Worm (Caenorhabditis elegans) whole organism, young adult: ENCODE results near the gene ceh-21.

ENCODE experiments used
- B0019.2 ChIP-seq: fragments of 200-800 bp; sonication (Bioruptor generic); conservative IDR thresholded peaks from 2 replicates; pipeline ENCODE4 v1.3.6; 2022; ENCODE audit warnings: missing genetic modification reagents, missing genetic modification characterization, missing compliant biosample characterization
- B0035.1 ChIP-seq: sonication (generic microtip); optimal IDR thresholded peaks from 2 replicates; lab custom pipeline; 2016; ENCODE audit warnings: missing genetic modification characterization, mild to moderate bottlenecking, missing compliant biosample characterization, missing genotype, missing genetic modification reagents
- B0336.3 ChIP-seq: fragments of 200-800 bp; sonication (Bioruptor generic); IDR thresholded peaks from 2 replicates; pipeline ENCODE4 v1.3.6; 2022; ENCODE audit warnings: missing genetic modification characterization, missing compliant biosample characterization
- F22D6.2 ChIP-seq: sonication (generic microtip); optimal IDR thresholded peaks from 2 replicates; lab custom pipeline; 2016; ENCODE audit warnings: mild to moderate bottlenecking, missing genetic modification characterization, missing compliant biosample characterization
- F23B12.7 ChIP-seq: sonication (generic microtip); optimal IDR thresholded peaks from 2 replicates; lab custom pipeline; 2017; ENCODE audit warnings: missing genetic modification characterization, mild to moderate bottlenecking, missing compliant biosample characterization, antibody characterized with exemption, moderate library complexity; ENCODE audit not compliant: insufficient read depth
- F55B11.4 ChIP-seq: sonication (generic microtip); optimal IDR thresholded peaks from 2 replicates; lab custom pipeline; 2016; ENCODE audit warnings: missing compliant biosample characterization, missing genetic modification characterization, borderline replicate concordance; ENCODE audit not compliant: insufficient read depth
- T07F8.4 ChIP-seq: sonication (generic microtip); optimal IDR thresholded peaks from 2 replicates; lab custom pipeline; 2016; ENCODE audit warnings: mild to moderate bottlenecking, missing genetic modification characterization, moderate library complexity, missing compliant biosample characterization
- Y53G8AR.9 ChIP-seq: fragments of 200-800 bp; sonication (Bioruptor generic); conservative IDR thresholded peaks from 2 replicates; pipeline ENCODE4 v1.3.6; 2022; ENCODE audit warnings: missing genetic modification reagents, missing genetic modification characterization, missing compliant biosample characterization
- akir-1 ChIP-seq: fragments of 200-800 bp; sonication (Bioruptor generic); optimal IDR thresholded peaks from 2 replicates; lab custom pipeline; 2018; ENCODE audit warnings: mild to moderate bottlenecking, missing genetic modification characterization, moderate library complexity, missing compliant biosample characterization
- aptf-3 ChIP-seq: fragments of 200-800 bp; sonication (Bioruptor generic); IDR thresholded peaks from 2 replicates; pipeline ENCODE4 v1.3.6; 2022; ENCODE audit warnings: missing genetic modification characterization, missing compliant biosample characterization
- athp-1 ChIP-seq: sonication (generic microtip); optimal IDR thresholded peaks from 2 replicates; lab custom pipeline; 2017; ENCODE audit warnings: mild to moderate bottlenecking, missing genetic modification characterization, missing compliant biosample characterization
- attf-5 ChIP-seq: fragments of 200-800 bp; sonication (Bioruptor generic); optimal IDR thresholded peaks from 2 replicates; lab custom pipeline; 2018; ENCODE audit warnings: mild to moderate bottlenecking, missing genetic modification characterization, missing compliant biosample characterization
- bed-1 ChIP-seq: fragments of 200-800 bp; sonication (Bioruptor generic); IDR thresholded peaks from 2 replicates; pipeline ENCODE4 v1.3.6; 2022; ENCODE audit warnings: missing genetic modification reagents, missing genetic modification characterization, missing compliant biosample characterization
- cebp-1 ChIP-seq, 2 experiments: fragments of 200-800 bp in 1 of 2; sonication (Bioruptor generic) in 1 of 2; sonication (generic microtip) in 1 of 2; IDR thresholded peaks in 1 of 2; optimal IDR thresholded peaks in 1 of 2; 2 replicates each; pipeline versions ENCODE4 v1.3.6 to Lab custom; 2017 to 2022; ENCODE audit warnings: missing compliant biosample characterization in 2 of 2, missing genetic modification characterization in 2 of 2, mild to moderate bottlenecking in 1 of 2, missing genetic modification reagents in 1 of 2, moderate library complexity in 1 of 2
- cebp-2 ChIP-seq: fragments of 200-800 bp; sonication (Bioruptor generic); IDR thresholded peaks from 2 replicates; pipeline ENCODE4 v1.3.6; 2022; ENCODE audit warnings: missing genetic modification characterization, missing compliant biosample characterization
- ceh-27 ChIP-seq: fragments of 200-800 bp; sonication (Bioruptor generic); optimal IDR thresholded peaks from 2 replicates; lab custom pipeline; 2018; ENCODE audit warnings: mild to moderate bottlenecking, missing genetic modification characterization, moderate library complexity, missing compliant biosample characterization
- ceh-79 ChIP-seq: sonication (generic microtip); optimal IDR thresholded peaks from 2 replicates; lab custom pipeline; 2017; ENCODE audit warnings: mild to moderate bottlenecking, missing genetic modification characterization, missing compliant biosample characterization
- efl-1 ChIP-seq: fragments of 150-350 bp; optimal IDR thresholded peaks from 2 replicates; lab custom pipeline; 2014; ENCODE audit warnings: missing biosample characterization, missing genetic modification reagents, missing genetic modification characterization
- egl-44 ChIP-seq: fragments of 200-800 bp; sonication (Bioruptor generic); IDR thresholded peaks from 2 replicates; pipeline ENCODE4 v1.3.6; 2022; ENCODE audit warnings: missing genetic modification reagents, missing genetic modification characterization, missing compliant biosample characterization
- egrh-3 ChIP-seq: fragments of 200-800 bp; sonication (Bioruptor generic); IDR thresholded peaks from 2 replicates; pipeline ENCODE4 v1.3.6; 2022; ENCODE audit warnings: missing genetic modification reagents, missing genetic modification characterization, missing compliant biosample characterization
- hmg-20 ChIP-seq: fragments of 200-800 bp; sonication (Bioruptor generic); IDR thresholded peaks from 2 replicates; pipeline ENCODE4 v1.3.6; 2022; ENCODE audit warnings: missing genetic modification reagents, missing genetic modification characterization, missing compliant biosample characterization
- lin-26 ChIP-seq: fragments of 200-800 bp; sonication (Bioruptor generic); IDR thresholded peaks from 2 replicates; pipeline ENCODE4 v1.3.6; 2022; ENCODE audit warnings: missing genetic modification reagents, missing genetic modification characterization, missing compliant biosample characterization
- lin-40 ChIP-seq: sonication (generic microtip); optimal IDR thresholded peaks from 2 replicates; lab custom pipeline; 2016; ENCODE audit warnings: missing genetic modification characterization, mild to moderate bottlenecking, missing compliant biosample characterization, missing genotype, missing genetic modification reagents
- madf-10 ChIP-seq: sonication (generic microtip); optimal IDR thresholded peaks from 2 replicates; lab custom pipeline; 2016; ENCODE audit warnings: mild to moderate bottlenecking, missing genetic modification characterization, missing compliant biosample characterization
- madf-3 ChIP-seq: fragments of 200-800 bp; sonication (Bioruptor generic); IDR thresholded peaks from 2 replicates; pipeline ENCODE4 v1.3.6; 2022; ENCODE audit warnings: missing genetic modification reagents, missing genetic modification characterization, missing compliant biosample characterization
- madf-8 ChIP-seq: fragments of 200-800 bp; sonication (Bioruptor generic); conservative IDR thresholded peaks from 2 replicates; pipeline ENCODE4 v1.3.6; 2022; ENCODE audit warnings: missing genetic modification reagents, missing genetic modification characterization, missing compliant biosample characterization
- mcd-1 ChIP-seq: fragments of 200-800 bp; sonication (Bioruptor generic); IDR thresholded peaks from 2 replicates; pipeline ENCODE4 v1.3.6; 2022; ENCODE audit warnings: missing genetic modification reagents, missing genetic modification characterization, missing compliant biosample characterization
- mxl-1 ChIP-seq: sonication (generic microtip); optimal IDR thresholded peaks from 2 replicates; lab custom pipeline; 2016; ENCODE audit warnings: missing genetic modification characterization, missing compliant biosample characterization
- nfya-2 ChIP-seq: fragments of 200-800 bp; sonication (Bioruptor generic); IDR thresholded peaks from 2 replicates; pipeline ENCODE4 v1.3.6; 2022; ENCODE audit warnings: missing genetic modification reagents, missing genetic modification characterization, missing compliant biosample characterization
- nhr-80 ChIP-seq: sonication (generic microtip); optimal IDR thresholded peaks from 2 replicates; lab custom pipeline; 2016; ENCODE audit warnings: missing genetic modification characterization, missing compliant biosample characterization
- nhr-90 ChIP-seq: sonication (generic microtip); optimal IDR thresholded peaks from 2 replicates; lab custom pipeline; 2016; ENCODE audit warnings: missing genotype, mild to moderate bottlenecking, missing genetic modification characterization, missing compliant biosample characterization
- pbrm-1 ChIP-seq: fragments of 200-800 bp; sonication (Bioruptor generic); IDR thresholded peaks from 2 replicates; pipeline ENCODE4 v1.3.6; 2022; ENCODE audit warnings: missing genetic modification reagents, missing genetic modification characterization, missing compliant biosample characterization
- pha-4 ChIP-seq: fragments of 150-350 bp; sonication (generic microtip); optimal IDR thresholded peaks from 2 replicates; lab custom pipeline; 2014; ENCODE audit warnings: missing biosample characterization, missing genetic modification reagents, missing genetic modification characterization
- snpc-4 ChIP-seq, 5 experiments: fragments of 150-350 bp in 1 of 5; sonication (generic microtip) in 4 of 5; optimal IDR thresholded peaks; 2 replicates each; lab custom pipeline; 2014 to 2018; ENCODE audit warnings: missing genetic modification characterization in 5 of 5, missing biosample characterization in 3 of 5, antibody characterized with exemption in 2 of 5, mild to moderate bottlenecking in 2 of 5, missing compliant biosample characterization in 2 of 5, missing genotype in 2 of 5, moderate library complexity in 2 of 5, missing genetic modification reagents in 1 of 5
- somi-1 ChIP-seq: fragments of 200-800 bp; sonication (Bioruptor generic); optimal IDR thresholded peaks from 2 replicates; lab custom pipeline; 2018; ENCODE audit warnings: mild to moderate bottlenecking, missing genetic modification characterization, missing compliant biosample characterization
- sptf-2 ChIP-seq: fragments of 200-800 bp; sonication (Bioruptor generic); optimal IDR thresholded peaks from 2 replicates; lab custom pipeline; 2018; ENCODE audit warnings: mild to moderate bottlenecking, missing genetic modification characterization, missing compliant biosample characterization
- unc-62 ChIP-seq: fragments of 150-350 bp; optimal IDR thresholded peaks from 2 replicates; lab custom pipeline; 2014; ENCODE audit warnings: missing biosample characterization, missing genetic modification reagents, missing genetic modification characterization
- ztf-18 ChIP-seq: sonication (generic microtip); optimal IDR thresholded peaks from 2 replicates; lab custom pipeline; 2016; ENCODE audit warnings: missing genotype, mild to moderate bottlenecking, missing genetic modification characterization, missing compliant biosample characterization
- ztf-25 ChIP-seq: fragments of 200-800 bp; sonication (Bioruptor generic); IDR thresholded peaks from 2 replicates; pipeline ENCODE4 v1.3.6; 2022; ENCODE audit warnings: missing genetic modification reagents, missing genetic modification characterization, missing compliant biosample characterization
- ztf-6 ChIP-seq: fragments of 200-800 bp; sonication (Bioruptor generic); IDR thresholded peaks from 2 replicates; pipeline ENCODE4 v1.3.6; 2022; ENCODE audit warnings: missing genetic modification reagents, missing genetic modification characterization, missing compliant biosample characterization

Gene ceh-21

DNA sequence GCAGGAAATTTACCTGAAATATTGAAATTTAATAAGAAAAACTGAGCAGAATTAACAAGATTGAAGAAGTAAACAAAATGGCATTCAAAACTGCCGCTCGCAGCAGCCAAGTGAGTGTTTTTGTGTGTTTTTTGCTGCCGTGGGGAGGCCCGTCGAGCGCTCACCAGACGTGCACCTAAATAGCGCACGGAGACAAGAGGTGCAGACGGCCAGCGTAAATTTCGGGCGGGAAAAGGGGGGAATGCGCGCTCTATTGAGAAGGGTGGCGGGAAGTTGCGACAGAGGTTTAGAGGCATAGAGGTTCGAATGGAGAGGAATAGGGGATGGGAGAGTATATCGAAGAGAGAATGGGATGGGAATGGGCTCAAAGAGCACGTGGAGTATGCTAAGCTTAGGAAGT lies 3.6 kb upstream of the ceh-21 start, which contains the start of gene ceh-39 (continued):
- TF ChIP-seq cebp-2 (GFP tag; lab: Robert Waterston, UW) (no peak), nfya-2 (no peak), sptf-2 (GFP tag; lab: Kevin White, UChicago) (no peak), nhr-90 (no peak), pbrm-1 (GFP tag; lab: Robert Waterston, UW) (no peak), pha-4 (tag; lab: Kevin White, UChicago) (no peak), lin-40 (no peak), somi-1 (no peak), madf-10 (tag; lab: Kevin White, UChicago) (no peak), hmg-20 (GFP tag; lab: Robert Waterston, UW) (0 out of 2 replicates have a peak, but pooled peaks have one; percentile 17), nhr-80 (tag; lab: Kevin White, UChicago) (no peak), ztf-18 (peak; percentile 14), ceh-79 (tag; lab: Kevin White, UChicago) (no peak), ztf-25 (GFP tag; lab: Robert Waterston, UW) (no peak), lin-26 (GFP tag; lab: Robert Waterston, UW) (peak; percentile 61; the same call in 1 of the 2 replicates), akir-1 (no peak), attf-5 (peak; percentile 37), F23B12.7 (tag; lab: Kevin White, UChicago) (no peak), T07F8.4 (tag; lab: Kevin White, UChicago) (no peak), B0035.1 (no peak), snpc-4 (GFP tag; optimal IDR thresholded peaks at IDR 0.05; lab: Kevin White, UChicago) (no peak), snpc-4 (tag; optimal IDR thresholded peaks at IDR 0.05; lab: Kevin White, UChicago) (no peak), ceh-27 (GFP tag; lab: Kevin White, UChicago) (peak; percentile 26), aptf-3 (GFP tag; lab: Robert Waterston, UW) (no peak), cebp-1 (GFP tag; IDR thresholded peaks at IDR 0.05; lab: Robert Waterston, UW) (no peak), cebp-1 (tag; optimal IDR thresholded peaks at IDR 0.05; lab: Kevin White, UChicago) (peak; percentile 49), B0336.3 (GFP tag; lab: Robert Waterston, UW) (no peak), F22D6.2 (no peak), egl-44 (GFP tag; lab: Robert Waterston, UW) (no peak), efl-1 (GFP tag; lab: Kevin White, UChicago) (peak; percentile 50), egrh-3 (GFP tag; lab: Robert Waterston, UW) (peak; percentile 76; the same call in 1 of the 2 replicates), unc-62 (no peak), B0019.2 (GFP tag; lab: Robert Waterston, UW) (no peak), bed-1 (no peak), madf-8 (no peak), mxl-1 (no peak), ztf-6 (no peak), madf-3 (GFP tag; lab: Robert Waterston, UW) (0 out of 2 replicates have a peak, but pooled peaks have one; percentile 63)

DNA sequence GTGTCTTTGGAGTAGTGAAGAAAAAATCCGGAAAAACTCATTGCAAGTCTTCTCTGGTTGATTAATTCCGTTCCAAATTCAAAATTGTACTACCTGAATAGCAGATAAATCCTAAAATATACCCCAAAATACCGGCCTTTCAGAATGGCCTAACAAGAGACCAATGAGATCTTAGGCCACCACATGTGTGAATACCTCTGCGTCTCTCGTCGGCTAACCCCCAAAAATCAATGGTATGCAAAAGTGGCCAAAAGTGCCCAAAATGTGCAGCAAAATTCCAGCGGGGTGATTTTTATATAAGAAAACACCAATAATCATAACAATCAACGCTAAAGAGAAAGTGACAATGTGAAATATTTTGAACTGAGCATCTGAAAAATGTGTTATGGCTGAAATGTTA lies 1.1 kb upstream of the ceh-21 start, which contains the start of gene T26C11.9:
Gene T26C11.9 (minus strand): TSS at position 254 of the 400 bp plus-strand sequence.
- peak; percentile 21 for TF ChIP-seq attf-5
- no peak for TF ChIP-seq Y53G8AR.9 (GFP tag; lab: Robert Waterston, UW)
- no peak for TF ChIP-seq athp-1 (tag; lab: Kevin White, UChicago)
- TF ChIP-seq mcd-1 (GFP tag; lab: Robert Waterston, UW) = peak; percentile 14; the same call in 1 of the 2 replicates
- TF ChIP-seq F55B11.4 = no peak
- no peak for TF ChIP-seq T07F8.4 (tag; lab: Kevin White, UChicago)
- TF ChIP-seq ceh-27 (GFP tag; lab: Kevin White, UChicago) = peak; percentile 43
